Worm (Caenorhabditis elegans): ENCODE results near the gene nex-3.

nex-3 gene

ce11 chrIII:4398463-4398862 lies 43.4 kb upstream of the nex-3 start, which contains the start of gene R07E5.6:
Gene R07E5.6 (plus strand): TSS chrIII:4398763.
- TF ChIP-seq lsy-27 (tag; optimal IDR thresholded peaks at IDR 0.05; ENCODE audit: borderline replicate concordance, insufficient read depth), result no peak
- TF ChIP-seq Y67H2A.10 (GFP tag; conservative IDR thresholded peaks at IDR 0.05), result no peak
- no peak for TF ChIP-seq tbp1 (GFP tag; optimal IDR thresholded peaks at IDR 0.05)
- TF ChIP-seq Y79H2A.3 (GFP tag; conservative IDR thresholded peaks at IDR 0.05), result no peak
- TF ChIP-seq F37B4.10 (GFP tag; IDR thresholded peaks at IDR 0.05), result no peak
- TF ChIP-seq let-607 (tag; optimal IDR thresholded peaks at IDR 0.05), result no peak
- TF ChIP-seq F22D6.2 (tag; optimal IDR thresholded peaks at IDR 0.05), result no peak
- no peak for TF ChIP-seq ceh-58 (GFP tag; IDR thresholded peaks at IDR 0.05)
- no peak for TF ChIP-seq egrh-3 (GFP tag; IDR thresholded peaks at IDR 0.05)
- TF ChIP-seq F23B12.7 (tag; optimal IDR thresholded peaks at IDR 0.05; ENCODE audit: insufficient read depth), result no peak
- no peak for TF ChIP-seq snpc-4 (GFP tag; optimal IDR thresholded peaks at IDR 0.05)
- no peak for TF ChIP-seq snpc-4 (tag; optimal IDR thresholded peaks at IDR 0.05)
- TF ChIP-seq C17E4.6 (GFP tag; IDR thresholded peaks at IDR 0.05), result no peak

- TF ChIP-seq B0261.1 (tag; optimal IDR thresholded peaks at IDR 0.05), result no peak
- TF ChIP-seq ceh-40 (GFP tag; IDR thresholded peaks at IDR 0.05), result no peak
- no peak for TF ChIP-seq ceh-58 (GFP tag; IDR thresholded peaks at IDR 0.05)
Measured at ce11 chrIII:4401142-4401541, 40.7 kb upstream of the nex-3 start, which contains the start of gene R07E5.15. Gene R07E5.15 (plus strand): TSS chrIII:4401442.

- no peak for TF ChIP-seq zfh-2 (GFP tag; conservative IDR thresholded peaks at IDR 0.05)
- no peak for TF ChIP-seq ama-1 (optimal IDR thresholded peaks at IDR 0.05)
- no peak for TF ChIP-seq ama-1 (GFP tag; optimal IDR thresholded peaks at IDR 0.05)
- peak; percentile 68 for TF ChIP-seq attf-5 (GFP tag; optimal IDR thresholded peaks at IDR 0.05)
- TF ChIP-seq hrde-1 (tag; optimal IDR thresholded peaks at IDR 0.05; ENCODE audit: borderline replicate concordance), result no peak
- no peak for TF ChIP-seq akir-1 (GFP tag; optimal IDR thresholded peaks at IDR 0.05)
- TF ChIP-seq F37B4.10 (GFP tag; IDR thresholded peaks at IDR 0.05), result no peak
- no peak for TF ChIP-seq rcor-1 (GFP tag; IDR thresholded peaks at IDR 0.05)
- no peak for TF ChIP-seq fkh-3 (tag; optimal IDR thresholded peaks at IDR 0.05)
- TF ChIP-seq hmg-1.2 (GFP tag; IDR thresholded peaks at IDR 0.05), result peak; percentile 15; the same call in 1 of the 2 replicates
- TF ChIP-seq F39B2.1 (GFP tag; IDR thresholded peaks at IDR 0.05), result no peak
- no peak for TF ChIP-seq aptf-3 (GFP tag; IDR thresholded peaks at IDR 0.05)
- TF ChIP-seq F22D6.2 (tag; optimal IDR thresholded peaks at IDR 0.05), result no peak
- TF ChIP-seq nfya-1 (tag; optimal IDR thresholded peaks at IDR 0.05; ENCODE audit: borderline replicate concordance, insufficient read depth), result no peak
- TF ChIP-seq F57A8.1 (GFP tag; optimal IDR thresholded peaks at IDR 0.05), result no peak
- TF ChIP-seq K11D2.4 (GFP tag; IDR thresholded peaks at IDR 0.05), result no peak
- TF ChIP-seq attf-6 (GFP tag; IDR thresholded peaks at IDR 0.05), result no peak
- TF ChIP-seq lin-40 (tag; optimal IDR thresholded peaks at IDR 0.05), result no peak
- no peak for TF ChIP-seq F10E7.11 (tag; optimal IDR thresholded peaks at IDR 0.05)
- TF ChIP-seq nfya-2 (GFP tag; IDR thresholded peaks at IDR 0.05), result no peak
- no peak for TF ChIP-seq ekl-4 (GFP tag; IDR thresholded peaks at IDR 0.05)
- TF ChIP-seq B0019.2 (GFP tag; conservative IDR thresholded peaks at IDR 0.05), result no peak
- no peak for TF ChIP-seq snpc-1.1 (tag; optimal IDR thresholded peaks at IDR 0.05; ENCODE audit: insufficient read depth)
- no peak for TF ChIP-seq him-1 (tag; optimal IDR thresholded peaks at IDR 0.05)
- no peak for TF ChIP-seq die-1 (tag; optimal IDR thresholded peaks at IDR 0.05)
- no peak for TF ChIP-seq bed-1 (GFP tag; IDR thresholded peaks at IDR 0.05)
- no peak for TF ChIP-seq let-607 (tag; optimal IDR thresholded peaks at IDR 0.05)
- no peak for TF ChIP-seq rpc-1 (optimal IDR thresholded peaks at IDR 0.05)
- no peak for TF ChIP-seq rpc-1 (tag; optimal IDR thresholded peaks at IDR 0.05)
- TF ChIP-seq lin-54 (GFP tag; optimal IDR thresholded peaks at IDR 0.05), result no peak
- TF ChIP-seq lin-35 (GFP tag; optimal IDR thresholded peaks at IDR 0.05), result no peak
- TF ChIP-seq nhr-80 (tag; optimal IDR thresholded peaks at IDR 0.05), result no peak
- 0 out of 2 replicates have a peak, but pooled peaks have one; percentile 22 for TF ChIP-seq mcd-1 (GFP tag; IDR thresholded peaks at IDR 0.05)
Measured at ce11 chrIII:4404339-4404836, 37.5 kb upstream of the nex-3 start, which contains the start of the genes R07E5.17 and snfc-5. Gene R07E5.17 (minus strand): TSS chrIII:4404436. Gene snfc-5 (plus strand): TSS chrIII:4404786.
